Fruit fly (Drosophila melanogaster): ENCODE measurements around the gene CG7326.

CG7326 gene

dm6 chrX:18843229-18844033 is 20.1 kb downstream of the CG7326 start, which contains the start of gene htk (continued):
- peak; percentile 13 for TF ChIP-seq Nf-YB (GFP tag; optimal IDR thresholded peaks at IDR 0.05)
- peak; percentile 80 for TF ChIP-seq CG12659 (GFP tag; optimal IDR thresholded peaks at IDR 0.05)
- peak; percentile 40 for TF ChIP-seq CG13775 (GFP tag; optimal IDR thresholded peaks at IDR 0.05)
- TF ChIP-seq gfzf (GFP tag; optimal IDR thresholded peaks at IDR 0.05), result peak; percentile 44
- TF ChIP-seq gcm2 (GFP tag; optimal IDR thresholded peaks at IDR 0.05), result no peak
- peak; percentile 58; the same call in 2 of the 3 replicates for TF ChIP-seq row (GFP tag; IDR thresholded peaks at IDR 0.05)
- TF ChIP-seq CG2129 (GFP tag; IDR thresholded peaks at IDR 0.05; ENCODE audit: partially characterized antibody), result peak; percentile 61
- peak; percentile 77 for TF ChIP-seq mam (GFP tag; optimal IDR thresholded peaks at IDR 0.05)
- TF ChIP-seq en (GFP tag; optimal IDR thresholded peaks at IDR 0.05), result peak; percentile 54
- no peak for TF ChIP-seq Nf-YA (GFP tag; IDR thresholded peaks at IDR 0.05)
- TF ChIP-seq CG31365 (tag; optimal IDR thresholded peaks at IDR 0.05), result peak; percentile 10
- peak; percentile 21 for TF ChIP-seq ems (GFP tag; optimal IDR thresholded peaks at IDR 0.05)
- peak; percentile 21 for TF ChIP-seq CG7556 (GFP tag; optimal IDR thresholded peaks at IDR 0.05)
- no peak for TF ChIP-seq abd-A (tag; optimal IDR thresholded peaks at IDR 0.05)
- TF ChIP-seq CG10147 (GFP tag; optimal IDR thresholded peaks at IDR 0.05), result peak; percentile 22
- peak; percentile 64 for TF ChIP-seq CG18764 (GFP tag; optimal IDR thresholded peaks at IDR 0.05)
- no peak for TF ChIP-seq CG13296 (GFP tag; optimal IDR thresholded peaks at IDR 0.05)
- TF ChIP-seq Opbp (GFP tag; IDR thresholded peaks at IDR 0.05; ENCODE audit: partially characterized antibody), result peak; percentile 95
- peak; percentile 81 for TF ChIP-seq slbo (GFP tag; IDR thresholded peaks at IDR 0.05)
- TF ChIP-seq ase (GFP tag; IDR thresholded peaks at IDR 0.05), result peak; percentile 62; the same call in 2 of the 3 replicates
- TF ChIP-seq Asciz (GFP tag; optimal IDR thresholded peaks at IDR 0.05), result peak; percentile 43
- peak; percentile 46 for TF ChIP-seq Abd-B (GFP tag; optimal IDR thresholded peaks at IDR 0.05)
- peak; percentile 44 for TF ChIP-seq CG9727 (GFP tag; optimal IDR thresholded peaks at IDR 0.05)
- peak; percentile 54 for TF ChIP-seq CG7786 (GFP tag; optimal IDR thresholded peaks at IDR 0.05)
- TF ChIP-seq run (tag; optimal IDR thresholded peaks at IDR 0.05), result no peak
- TF ChIP-seq Elba2 (GFP tag; optimal IDR thresholded peaks at IDR 0.05), result peak; percentile 18
- TF ChIP-seq CG34376 (GFP tag; optimal IDR thresholded peaks at IDR 0.05), result peak; percentile 32
- no peak for TF ChIP-seq CG7745 (tag; optimal IDR thresholded peaks at IDR 0.05)
- TF ChIP-seq CG3065 (GFP tag; optimal IDR thresholded peaks at IDR 0.05), result peak; percentile 60
- TF ChIP-seq gce (GFP tag; IDR thresholded peaks at IDR 0.05), result peak; percentile 67; the same call in 2 of the 3 replicates
- TF ChIP-seq CG4328 (GFP tag; optimal IDR thresholded peaks at IDR 0.05), result peak; percentile 20
- no peak for TF ChIP-seq Sry-β (GFP tag; optimal IDR thresholded peaks at IDR 0.05)
- no peak for TF ChIP-seq wek (GFP tag; optimal IDR thresholded peaks at IDR 0.05)
- TF ChIP-seq CG12299 (tag; optimal IDR thresholded peaks at IDR 0.05), result peak; percentile 12
- TF ChIP-seq jumu (GFP tag; optimal IDR thresholded peaks at IDR 0.05), result peak; percentile 73
- peak; percentile 83 for TF ChIP-seq CG7963 (GFP tag; IDR thresholded peaks at IDR 0.05; ENCODE audit: partially characterized antibody)
- TF ChIP-seq CG11456 (GFP tag; IDR thresholded peaks at IDR 0.05), result peak; percentile 95
- peak; percentile 64 for TF ChIP-seq Xrp1 (GFP tag; IDR thresholded peaks at IDR 0.05)
- TF ChIP-seq CG4424 (GFP tag; optimal IDR thresholded peaks at IDR 0.05), result peak; percentile 53
- TF ChIP-seq Scr (GFP tag; IDR thresholded peaks at IDR 0.05; ENCODE audit: partially characterized antibody), result peak; percentile 85
- TF ChIP-seq Jarid2 (GFP tag; optimal IDR thresholded peaks at IDR 0.05), result no peak
- peak; percentile 60 for TF ChIP-seq Atf6 (GFP tag; IDR thresholded peaks at IDR 0.05)
- peak; percentile 73 for TF ChIP-seq Side (GFP tag; optimal IDR thresholded peaks at IDR 0.05)
- TF ChIP-seq CG11093 (GFP tag; IDR thresholded peaks at IDR 0.05), result 0 out of 3 replicates have a peak, but pooled peaks have one; percentile 33
- peak; percentile 45 for TF ChIP-seq Atf3 (GFP tag; optimal IDR thresholded peaks at IDR 0.05)
- TF ChIP-seq CG10274 (GFP tag; optimal IDR thresholded peaks at IDR 0.05), result no peak
- TF ChIP-seq kni (GFP tag; optimal IDR thresholded peaks at IDR 0.05), result no peak
- peak; percentile 72 for TF ChIP-seq gro (GFP tag; optimal IDR thresholded peaks at IDR 0.05)
